ENCODE assay signal across 3 worm cellular contexts in the genomic region with DNA sequence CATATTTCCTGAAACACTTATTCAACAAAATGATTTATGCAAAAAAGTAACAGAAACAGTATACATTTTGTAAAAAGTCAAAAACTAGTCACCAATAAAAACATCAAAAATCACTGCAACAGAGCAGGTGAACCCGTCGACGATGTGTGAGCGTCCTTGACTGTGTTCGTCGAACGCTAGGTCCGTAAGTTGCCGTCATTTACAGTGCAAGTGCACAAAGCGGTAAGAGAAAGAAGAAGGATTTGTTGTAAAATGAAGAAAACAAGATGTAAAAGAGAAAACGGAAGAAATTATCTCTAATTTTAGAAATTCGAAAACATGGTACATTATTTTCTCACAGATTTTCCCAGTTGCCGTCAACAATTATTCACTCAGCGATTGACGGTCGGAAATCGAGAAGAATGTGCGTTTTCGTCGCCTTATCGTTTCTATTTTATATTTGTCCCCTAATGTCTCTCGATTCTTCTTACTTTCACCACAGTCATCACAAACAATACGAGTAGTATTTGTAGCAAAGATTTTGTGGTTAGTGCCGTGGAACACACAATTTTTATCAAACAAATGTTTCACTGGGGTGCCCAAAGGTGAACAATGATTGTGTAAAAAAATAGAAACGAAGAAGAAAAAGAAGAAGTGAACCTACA.
TF ChIP-seq lines count a peak whose summit lies in the region.

No protein-coding gene starts in this region.

TF ChIP-seq in whole organism, L1 larva, 84 proteins besides CTCF, POLR2A, EP300 and RAD21 (continued from another document):
- TF ChIP-seq snu-23 (GFP tag; optimal IDR thresholded peaks at IDR 0.05; lab: Kevin White, UChicago) = peak; percentile 24
- TF ChIP-seq fos-1 (tag; optimal IDR thresholded peaks at IDR 0.05; lab: Kevin White, UChicago) = no peak
- no peak for TF ChIP-seq C04F5.9 (tag; optimal IDR thresholded peaks at IDR 0.05; lab: Kevin White, UChicago)
- no peak for TF ChIP-seq ceh-63 (GFP tag; optimal IDR thresholded peaks at IDR 0.05; lab: Kevin White, UChicago)
- no peak for TF ChIP-seq nhr-85 (tag; lab: Kevin White, UChicago)
- peak in 2 of 6 experiments; percentile 4 to 78 for TF ChIP-seq elt-3 (tag; optimal IDR thresholded peaks at IDR 0.05; lab: Kevin White, UChicago)
- peak; percentile 17; the same call in 1 of the 2 replicates for TF ChIP-seq grh-1 (GFP tag; IDR thresholded peaks at IDR 0.05; lab: Robert Waterston, UW)
- no peak for TF ChIP-seq aly-2 (tag; optimal IDR thresholded peaks at IDR 0.05; lab: Kevin White, UChicago)
- TF ChIP-seq elt-2 (tag; optimal IDR thresholded peaks at IDR 0.05; lab: Kevin White, UChicago) = peak; percentile 16
- TF ChIP-seq nhr-76 (tag; optimal IDR thresholded peaks at IDR 0.05; lab: Kevin White, UChicago) = no peak
- TF ChIP-seq mdl-1 (tag; optimal IDR thresholded peaks at IDR 0.05; lab: Kevin White, UChicago) = no peak
- no peak for TF ChIP-seq lin-15B (tag; optimal IDR thresholded peaks at IDR 0.05; lab: Kevin White, UChicago)
- no peak for TF ChIP-seq tlp-1 (tag; optimal IDR thresholded peaks at IDR 0.05; lab: Kevin White, UChicago)
- TF ChIP-seq nhr-71 (tag; optimal IDR thresholded peaks at IDR 0.05; lab: Kevin White, UChicago) = peak; percentile 23
- peak; percentile 15 for TF ChIP-seq nhr-90 (tag; optimal IDR thresholded peaks at IDR 0.05; lab: Kevin White, UChicago; ENCODE audit: poor library complexity)
- peak; percentile 10 for TF ChIP-seq jun-1 (tag; optimal IDR thresholded peaks at IDR 0.05; lab: Kevin White, UChicago)
- TF ChIP-seq lin-14 (GFP tag; optimal IDR thresholded peaks at IDR 0.05; lab: Kevin White, UChicago) = peak; percentile 43
- TF ChIP-seq dsc-1 (tag; optimal IDR thresholded peaks at IDR 0.05; lab: Kevin White, UChicago) = no peak
- peak; percentile 22 for TF ChIP-seq rnt-1 (tag; optimal IDR thresholded peaks at IDR 0.05; lab: Kevin White, UChicago)
- no peak for TF ChIP-seq ceh-88 (GFP tag; IDR thresholded peaks at IDR 0.05; lab: Robert Waterston, UW)
- TF ChIP-seq nhr-12 (tag; optimal IDR thresholded peaks at IDR 0.05; lab: Kevin White, UChicago) = no peak
- TF ChIP-seq fkh-10 (GFP tag; optimal IDR thresholded peaks at IDR 0.05; lab: Kevin White, UChicago) = no peak
- TF ChIP-seq zip-4 (GFP tag; optimal IDR thresholded peaks at IDR 0.05; lab: Kevin White, UChicago) = no peak
- TF ChIP-seq swsn-7 (tag; optimal IDR thresholded peaks at IDR 0.05; lab: Kevin White, UChicago) = peak; percentile 9
- no peak for TF ChIP-seq ces-1 (GFP tag; optimal IDR thresholded peaks at IDR 0.05; lab: Kevin White, UChicago)
- TF ChIP-seq skn-1 (tag; optimal IDR thresholded peaks at IDR 0.05; lab: Kevin White, UChicago) = no peak
- TF ChIP-seq egl-27 (tag; optimal IDR thresholded peaks at IDR 0.05; lab: Kevin White, UChicago) = no peak
- no peak for TF ChIP-seq mef-2 (tag; optimal IDR thresholded peaks at IDR 0.05; lab: Kevin White, UChicago)
- TF ChIP-seq xbp-1 (tag; optimal IDR thresholded peaks at IDR 0.05; lab: Kevin White, UChicago) = no peak
- TF ChIP-seq nhr-28 (tag; optimal IDR thresholded peaks at IDR 0.05; lab: Kevin White, UChicago) = no peak
- TF ChIP-seq efl-1 (optimal IDR thresholded peaks at IDR 0.05; lab: Kevin White, UChicago) = no peak
- peak; percentile 12 to 69 for TF ChIP-seq efl-1 (GFP tag; optimal IDR thresholded peaks at IDR 0.05 in 1 of 2; lab: Kevin White, UChicago)
- TF ChIP-seq sup-37 (GFP tag; optimal IDR thresholded peaks at IDR 0.05; lab: Kevin White, UChicago) = no peak
- TF ChIP-seq lin-35 (GFP tag; optimal IDR thresholded peaks at IDR 0.05; lab: Kevin White, UChicago) = peak in 1 of 2 experiments; percentile 15
- TF ChIP-seq unc-98 (GFP tag; IDR thresholded peaks at IDR 0.05; lab: Robert Waterston, UW) = no peak
- TF ChIP-seq egl-13 (tag; optimal IDR thresholded peaks at IDR 0.05; lab: Kevin White, UChicago) = no peak
- TF ChIP-seq hlh-4 (tag; optimal IDR thresholded peaks at IDR 0.05; lab: Kevin White, UChicago) = no peak
- no peak for TF ChIP-seq zag-1 (tag; optimal IDR thresholded peaks at IDR 0.05; lab: Kevin White, UChicago)
- TF ChIP-seq mep-1 (tag; optimal IDR thresholded peaks at IDR 0.05; lab: Kevin White, UChicago) = peak; percentile 65
- TF ChIP-seq Y116A8C.19 (tag; optimal IDR thresholded peaks at IDR 0.05; lab: Kevin White, UChicago; ENCODE audit: borderline replicate concordance) = no peak
- no peak for TF ChIP-seq pag-3 (tag; optimal IDR thresholded peaks at IDR 0.05; lab: Kevin White, UChicago; ENCODE audit: borderline replicate concordance, insufficient read depth)

TF ChIP-seq in whole organism, L2 larva, 48 proteins besides CTCF, POLR2A, EP300 and RAD21 (continued from another document):
- TF ChIP-seq unc-39 (tag; optimal IDR thresholded peaks at IDR 0.05; lab: Kevin White, UChicago) (no peak), lsy-2 (tag; optimal IDR thresholded peaks at IDR 0.05; lab: Kevin White, UChicago) (no peak), nhr-12 (tag; optimal IDR thresholded peaks at IDR 0.05; lab: Kevin White, UChicago) (no peak), mdl-1 (tag; optimal IDR thresholded peaks at IDR 0.05; lab: Kevin White, UChicago) (no peak), alr-1 (tag; optimal IDR thresholded peaks at IDR 0.05; lab: Kevin White, UChicago) (no peak), nhr-25 (tag; optimal IDR thresholded peaks at IDR 0.05; lab: Kevin White, UChicago) (peak; percentile 51), sma-9 (GFP tag; optimal IDR thresholded peaks at IDR 0.05; lab: Kevin White, UChicago) (peak; percentile 28), sma-9 (tag; optimal IDR thresholded peaks at IDR 0.05; lab: Kevin White, UChicago) (no peak), ztf-11 (tag; optimal IDR thresholded peaks at IDR 0.05; lab: Kevin White, UChicago) (no peak)

TF ChIP-seq in whole organism, L4 larva, 104 proteins besides CTCF, POLR2A, EP300 and RAD21 (continued from another document):
- no peak for TF ChIP-seq D1046.2 (GFP tag; IDR thresholded peaks at IDR 0.05; lab: Robert Waterston, UW)
- no peak for TF ChIP-seq attf-4 (tag; optimal IDR thresholded peaks at IDR 0.05; lab: Kevin White, UChicago)
- no peak for TF ChIP-seq F37D6.2 (tag; optimal IDR thresholded peaks at IDR 0.05; lab: Kevin White, UChicago)
- TF ChIP-seq nhr-28 (tag; optimal IDR thresholded peaks at IDR 0.05; lab: Kevin White, UChicago) = peak; percentile 97
- no peak for TF ChIP-seq ceh-20 (GFP tag; IDR thresholded peaks at IDR 0.05; lab: Robert Waterston, UW)
- TF ChIP-seq hlh-11 (tag; optimal IDR thresholded peaks at IDR 0.05; lab: Kevin White, UChicago) = peak; percentile 47
- TF ChIP-seq nhr-10 (tag; optimal IDR thresholded peaks at IDR 0.05; lab: Kevin White, UChicago) = peak; percentile 44
- TF ChIP-seq fos-1 (tag; optimal IDR thresholded peaks at IDR 0.05; lab: Kevin White, UChicago) = no peak
- peak; percentile 13 for TF ChIP-seq aha-1 (tag; lab: Kevin White, UChicago)
- TF ChIP-seq ama-1 (optimal IDR thresholded peaks at IDR 0.05; lab: Kevin White, UChicago) = no peak
- TF ChIP-seq lsy-2 (tag; optimal IDR thresholded peaks at IDR 0.05; lab: Kevin White, UChicago) = no peak
- TF ChIP-seq lim-7 (GFP tag; IDR thresholded peaks at IDR 0.05; lab: Robert Waterston, UW) = no peak
- TF ChIP-seq ZK546.5 (tag; optimal IDR thresholded peaks at IDR 0.05; lab: Kevin White, UChicago) = no peak
- TF ChIP-seq ceh-28 (tag; optimal IDR thresholded peaks at IDR 0.05; lab: Kevin White, UChicago) = no peak
- no peak for TF ChIP-seq Y105C5A.15 (GFP tag; IDR thresholded peaks at IDR 0.05; lab: Robert Waterston, UW)
- peak; percentile 41; the same call in 1 of the 2 replicates for TF ChIP-seq T26A8.4 (GFP tag; IDR thresholded peaks at IDR 0.05; lab: Robert Waterston, UW)
- no peak for TF ChIP-seq nhr-6 (tag; optimal IDR thresholded peaks at IDR 0.05; lab: Kevin White, UChicago)
- no peak for TF ChIP-seq mxl-2 (GFP tag; conservative IDR thresholded peaks at IDR 0.05; lab: Robert Waterston, UW)
- TF ChIP-seq hmg-1.1 (GFP tag; IDR thresholded peaks at IDR 0.05; lab: Robert Waterston, UW) = peak; percentile 31; the same call in 1 of the 2 replicates
- no peak for TF ChIP-seq ces-1 (GFP tag; optimal IDR thresholded peaks at IDR 0.05; lab: Kevin White, UChicago)
- TF ChIP-seq nhr-77 (tag; optimal IDR thresholded peaks at IDR 0.05; lab: Kevin White, UChicago) = peak; percentile 70
- TF ChIP-seq ceh-62 (tag; optimal IDR thresholded peaks at IDR 0.05; lab: Kevin White, UChicago) = no peak
- no peak for TF ChIP-seq madf-5 (GFP tag; IDR thresholded peaks at IDR 0.05; lab: Robert Waterston, UW)
- peak; percentile 59 for TF ChIP-seq dmd-6 (GFP tag; IDR thresholded peaks at IDR 0.05; lab: Robert Waterston, UW)
- TF ChIP-seq sdz-12 (GFP tag; optimal IDR thresholded peaks at IDR 0.05; lab: Kevin White, UChicago) = no peak
- no peak for TF ChIP-seq tra-1 (GFP tag; IDR thresholded peaks at IDR 0.05; lab: Robert Waterston, UW)
- no peak for TF ChIP-seq egl-27 (tag; optimal IDR thresholded peaks at IDR 0.05; lab: Kevin White, UChicago)
- TF ChIP-seq ceh-32 (tag; optimal IDR thresholded peaks at IDR 0.05; lab: Kevin White, UChicago; ENCODE audit: poor library complexity) = no peak
- TF ChIP-seq lin-15B (tag; optimal IDR thresholded peaks at IDR 0.05; lab: Kevin White, UChicago) = no peak
- no peak for TF ChIP-seq dmd-8 (GFP tag; IDR thresholded peaks at IDR 0.05; lab: Robert Waterston, UW)
- TF ChIP-seq ztf-7 (tag; optimal IDR thresholded peaks at IDR 0.05; lab: Kevin White, UChicago) = no peak
- TF ChIP-seq fkh-10 (GFP tag; optimal IDR thresholded peaks at IDR 0.05; lab: Kevin White, UChicago) = no peak
- no peak for TF ChIP-seq zag-1 (tag; optimal IDR thresholded peaks at IDR 0.05; lab: Kevin White, UChicago)
- no peak for TF ChIP-seq mdt-29 (GFP tag; IDR thresholded peaks at IDR 0.05; lab: Robert Waterston, UW)
- TF ChIP-seq T20F7.1 (GFP tag; optimal IDR thresholded peaks at IDR 0.05; lab: Kevin White, UChicago) = no peak
- no peak for TF ChIP-seq daf-12 (tag; optimal IDR thresholded peaks at IDR 0.05; lab: Kevin White, UChicago)
- TF ChIP-seq mdl-1 (tag; optimal IDR thresholded peaks at IDR 0.05; lab: Kevin White, UChicago) = no peak
- TF ChIP-seq daf-16 (GFP tag; optimal IDR thresholded peaks at IDR 0.05; lab: Kevin White, UChicago) = no peak
- TF ChIP-seq daf-16 (tag; optimal IDR thresholded peaks at IDR 0.05; lab: Kevin White, UChicago) = peak; percentile 95
- no peak for TF ChIP-seq daf-19 (GFP tag; conservative IDR thresholded peaks at IDR 0.05; lab: Robert Waterston, UW)
- no peak for TF ChIP-seq unc-130 (GFP tag; optimal IDR thresholded peaks at IDR 0.05; lab: Kevin White, UChicago)
- TF ChIP-seq aly-2 (tag; optimal IDR thresholded peaks at IDR 0.05; lab: Kevin White, UChicago) = no peak
- TF ChIP-seq nhr-48 (tag; optimal IDR thresholded peaks at IDR 0.05; lab: Kevin White, UChicago) = no peak
- TF ChIP-seq nhr-76 (tag; optimal IDR thresholded peaks at IDR 0.05; lab: Kevin White, UChicago) = no peak
- TF ChIP-seq hlh-30 (tag; optimal IDR thresholded peaks at IDR 0.05; lab: Kevin White, UChicago; ENCODE audit: insufficient read depth) = no peak
- no peak for TF ChIP-seq ceh-44 (GFP tag; IDR thresholded peaks at IDR 0.05; lab: Robert Waterston, UW)
- TF ChIP-seq skn-1 (tag; optimal IDR thresholded peaks at IDR 0.05; lab: Kevin White, UChicago) = no peak
- no peak for TF ChIP-seq lin-13 (GFP tag; optimal IDR thresholded peaks at IDR 0.05; lab: Kevin White, UChicago)
- no peak for TF ChIP-seq nhr-41 (GFP tag; IDR thresholded peaks at IDR 0.05; lab: Robert Waterston, UW)
- no peak for TF ChIP-seq nhr-25 (tag; optimal IDR thresholded peaks at IDR 0.05; lab: Kevin White, UChicago; ENCODE audit: borderline replicate concordance, insufficient read depth)
- no peak for TF ChIP-seq vab-7 (GFP tag; IDR thresholded peaks at IDR 0.05; lab: Robert Waterston, UW)
- peak; percentile 50 for TF ChIP-seq nhr-102 (tag; optimal IDR thresholded peaks at IDR 0.05; lab: Kevin White, UChicago)
- no peak for TF ChIP-seq egl-43 (GFP tag; IDR thresholded peaks at IDR 0.05; lab: Robert Waterston, UW)
- TF ChIP-seq zip-2 (tag; optimal IDR thresholded peaks at IDR 0.05; lab: Kevin White, UChicago) = no peak
- peak; percentile 0 for TF ChIP-seq jun-1 (tag; optimal IDR thresholded peaks at IDR 0.05; lab: Kevin White, UChicago)
- no peak for TF ChIP-seq ztf-11 (tag; optimal IDR thresholded peaks at IDR 0.05; lab: Kevin White, UChicago)
- no peak for TF ChIP-seq zfp-2 (tag; optimal IDR thresholded peaks at IDR 0.05; lab: Kevin White, UChicago)
- TF ChIP-seq saeg-2 (GFP tag; IDR thresholded peaks at IDR 0.05; lab: Robert Waterston, UW) = no peak
- no peak for TF ChIP-seq ceh-82 (tag; optimal IDR thresholded peaks at IDR 0.05; lab: Kevin White, UChicago)
- TF ChIP-seq F49E8.2 (tag; optimal IDR thresholded peaks at IDR 0.05; lab: Kevin White, UChicago; ENCODE audit: borderline replicate concordance) = no peak
- TF ChIP-seq spr-3 (GFP tag; optimal IDR thresholded peaks at IDR 0.05; lab: Kevin White, UChicago) = no peak
- no peak for TF ChIP-seq set-16 (GFP tag; IDR thresholded peaks at IDR 0.05; lab: Robert Waterston, UW)
- no peak for TF ChIP-seq lin-38 (GFP tag; IDR thresholded peaks at IDR 0.05; lab: Robert Waterston, UW)
- TF ChIP-seq zip-11 (GFP tag; IDR thresholded peaks at IDR 0.05; lab: Robert Waterston, UW) = no peak
- TF ChIP-seq Y48G9A.11 (GFP tag; IDR thresholded peaks at IDR 0.05; lab: Robert Waterston, UW) = no peak
- no peak for TF ChIP-seq lin-39 (tag; optimal IDR thresholded peaks at IDR 0.05; lab: Kevin White, UChicago)
- TF ChIP-seq nhr-11 (tag; optimal IDR thresholded peaks at IDR 0.05; lab: Kevin White, UChicago) = no peak
- TF ChIP-seq ZK337.2 (GFP tag; IDR thresholded peaks at IDR 0.05; lab: Robert Waterston, UW) = no peak
- no peak for TF ChIP-seq ctbp-1 (GFP tag; IDR thresholded peaks at IDR 0.05; lab: Robert Waterston, UW)
- no peak for TF ChIP-seq nhr-111 (GFP tag; optimal IDR thresholded peaks at IDR 0.05; lab: Kevin White, UChicago)
- no peak for TF ChIP-seq lin-29 (GFP tag; IDR thresholded peaks at IDR 0.05; lab: Robert Waterston, UW)
- TF ChIP-seq Y75B8A.6 (GFP tag; IDR thresholded peaks at IDR 0.05; lab: Robert Waterston, UW) = no peak
- TF ChIP-seq spr-1 (tag; optimal IDR thresholded peaks at IDR 0.05; lab: Kevin White, UChicago) = no peak
- no peak for TF ChIP-seq mep-1 (tag; optimal IDR thresholded peaks at IDR 0.05; lab: Kevin White, UChicago)
- TF ChIP-seq zfp-3 (GFP tag; conservative IDR thresholded peaks at IDR 0.05; lab: Robert Waterston, UW) = no peak
- TF ChIP-seq snpc-1.2 (GFP tag; IDR thresholded peaks at IDR 0.05; lab: Robert Waterston, UW) = no peak
- TF ChIP-seq mes-2 (tag; optimal IDR thresholded peaks at IDR 0.05; lab: Kevin White, UChicago; ENCODE audit: poor library complexity, severe bottlenecking) = peak; percentile 39
- no peak for TF ChIP-seq mxl-3 (GFP tag; optimal IDR thresholded peaks at IDR 0.05; lab: Kevin White, UChicago)
- no peak for TF ChIP-seq php-3 (GFP tag; IDR thresholded peaks at IDR 0.05; lab: Robert Waterston, UW)
- no peak for TF ChIP-seq nhr-42 (GFP tag; IDR thresholded peaks at IDR 0.05; lab: Robert Waterston, UW)
- TF ChIP-seq hif-1 (tag; optimal IDR thresholded peaks at IDR 0.05; lab: Kevin White, UChicago) = no peak
- TF ChIP-seq tag-97 (GFP tag; IDR thresholded peaks at IDR 0.05; lab: Robert Waterston, UW) = no peak
- TF ChIP-seq lir-3 (tag; optimal IDR thresholded peaks at IDR 0.05; lab: Kevin White, UChicago) = no peak
- peak; percentile 37 for TF ChIP-seq rbr-2 (tag; optimal IDR thresholded peaks at IDR 0.05; lab: Kevin White, UChicago)
